Fruit fly (Drosophila melanogaster) whole organism, prepupa: Measurements from ENCODE around the gene Lcp65Ac.
"Not testable (repeated sequence)": the region's sequence is repeated elsewhere in the genome, so short reads cannot be mapped to it uniquely, and the experiment has no call there.

ENCODE experiments used
- Blimp-1 ChIP-seq: fragments of 200-800 bp; sonication (Bioruptor generic); optimal IDR thresholded peaks from 3 replicates; lab custom pipeline; 2017; ENCODE audit warnings: missing biosample characterization, missing genetic modification characterization, mild to moderate bottlenecking, moderate library complexity, missing genetic modification reagents
- CG10669 ChIP-seq: fragments of 200-800 bp; sonication (Bioruptor generic); optimal IDR thresholded peaks from 3 replicates; lab custom pipeline; 2018; ENCODE audit warnings: missing biosample characterization, mild to moderate bottlenecking, missing genetic modification characterization, moderate library complexity
- CG11762 ChIP-seq: fragments of 200-800 bp; sonication (Bioruptor generic); optimal IDR thresholded peaks from 3 replicates; lab custom pipeline; 2016; ENCODE audit warnings: missing biosample characterization, missing genetic modification characterization; ENCODE audit not compliant: insufficient read depth
- CG15336 ChIP-seq: fragments of 200-800 bp; sonication (Bioruptor generic); IDR thresholded peaks from 2 replicates; pipeline ENCODE4 v1.3.6; 2022; ENCODE audit warnings: missing biosample characterization, missing genetic modification characterization
- CG1621 ChIP-seq: fragments of 200-800 bp; sonication (Bioruptor generic); optimal IDR thresholded peaks from 3 replicates; lab custom pipeline; 2018; ENCODE audit warnings: missing biosample characterization, mild to moderate bottlenecking, missing genetic modification characterization
- CG16779 ChIP-seq: fragments of 200-800 bp; sonication (Bioruptor generic); optimal IDR thresholded peaks from 3 replicates; lab custom pipeline; 2017; ENCODE audit warnings: missing biosample characterization, mild to moderate bottlenecking, missing genetic modification characterization
- CG3032 ChIP-seq: fragments of 200-800 bp; optimal IDR thresholded peaks from 2 replicates; lab custom pipeline; 2019; ENCODE audit warnings: missing biosample characterization, mild to moderate bottlenecking, missing genetic modification characterization, moderate library complexity
- CG3919 ChIP-seq: fragments of 200-800 bp; sonication (Bioruptor generic); optimal IDR thresholded peaks from 3 replicates; lab custom pipeline; 2016; ENCODE audit warnings: missing biosample characterization, missing genetic modification characterization
- CG6163 ChIP-seq: fragments of 200-800 bp; sonication (Bioruptor generic); IDR thresholded peaks from 3 replicates; pipeline ENCODE4 v1.3.6; 2022; ENCODE audit warnings: missing biosample characterization, missing genetic modification characterization
- CG6276 ChIP-seq: fragments of 200-800 bp; sonication (Bioruptor generic); optimal IDR thresholded peaks from 2 replicates; lab custom pipeline; 2017; ENCODE audit warnings: missing biosample characterization, mild to moderate bottlenecking, missing genetic modification characterization
- CG6792 ChIP-seq: fragments of 200-800 bp; sonication (Bioruptor generic); optimal IDR thresholded peaks from 3 replicates; lab custom pipeline; 2016; ENCODE audit warnings: missing biosample characterization, missing genetic modification characterization
- CG6808 ChIP-seq: fragments of 200-800 bp; sonication (Bioruptor generic); optimal IDR thresholded peaks from 3 replicates; lab custom pipeline; 2017; ENCODE audit warnings: missing biosample characterization, missing genetic modification characterization, mild to moderate bottlenecking, moderate library complexity, missing genetic modification reagents
- CG7368 ChIP-seq: fragments of 200-800 bp; sonication (Bioruptor generic); optimal IDR thresholded peaks from 3 replicates; lab custom pipeline; 2016; ENCODE audit warnings: missing biosample characterization, missing genetic modification characterization
- CG8119 ChIP-seq: fragments of 200-800 bp; sonication (Bioruptor generic); IDR thresholded peaks from 3 replicates; pipeline ENCODE4 v1.3.6; 2022; ENCODE audit warnings: missing biosample characterization, missing genetic modification characterization
- CG8319 ChIP-seq: fragments of 200-800 bp; sonication (Bioruptor generic); optimal IDR thresholded peaks from 3 replicates; lab custom pipeline; 2016; ENCODE audit warnings: missing biosample characterization, missing genetic modification characterization
- CG8632 ChIP-seq: fragments of 200-800 bp; sonication (Bioruptor generic); optimal IDR thresholded peaks from 3 replicates; lab custom pipeline; 2016; ENCODE audit warnings: missing biosample characterization, missing genetic modification characterization
- CG9139 ChIP-seq: fragments of 200-800 bp; sonication (Bioruptor generic); optimal IDR thresholded peaks from 3 replicates; lab custom pipeline; 2017; ENCODE audit warnings: missing biosample characterization, mild to moderate bottlenecking, missing genetic modification characterization
- Eip75B ChIP-seq: fragments of 200-800 bp; sonication (Bioruptor generic); optimal IDR thresholded peaks from 3 replicates; lab custom pipeline; 2016; ENCODE audit warnings: missing biosample characterization, missing genetic modification characterization
- Eip78C ChIP-seq: fragments of 200-800 bp; sonication (Bioruptor generic); peaks from one replicate; lab custom pipeline; 2016; ENCODE audit warnings: missing biosample characterization, missing genetic modification characterization
- Ets21C ChIP-seq: fragments of 200-800 bp; sonication (Bioruptor generic); optimal IDR thresholded peaks from 3 replicates; lab custom pipeline; 2016; ENCODE audit warnings: missing biosample characterization, missing genetic modification characterization
- Ets96B ChIP-seq: fragments of 200-800 bp; optimal IDR thresholded peaks from 2 replicates; lab custom pipeline; 2019; ENCODE audit warnings: missing biosample characterization, mild to moderate bottlenecking, missing genetic modification characterization, moderate library complexity
- Hr38 ChIP-seq: sonication (Bioruptor generic); optimal IDR thresholded peaks from 2 replicates; lab custom pipeline; 2016; ENCODE audit warnings: missing biosample characterization, missing genetic modification characterization
- Hr4 ChIP-seq: fragments of 200-800 bp; sonication (Bioruptor generic); optimal IDR thresholded peaks from 3 replicates; lab custom pipeline; 2016; ENCODE audit warnings: missing biosample characterization, missing genetic modification characterization
- Lpt ChIP-seq: fragments of 200-800 bp; sonication (Bioruptor generic); optimal IDR thresholded peaks from 3 replicates; lab custom pipeline; 2016; ENCODE audit warnings: missing biosample characterization, missing genetic modification characterization
- Met ChIP-seq: fragments of 200-800 bp; sonication (Bioruptor generic); optimal IDR thresholded peaks from 3 replicates; lab custom pipeline; 2016; ENCODE audit warnings: missing biosample characterization, missing genetic modification characterization
- OdsH ChIP-seq: fragments of 200-800 bp; sonication (Bioruptor generic); optimal IDR thresholded peaks from 3 replicates; lab custom pipeline; 2016; ENCODE audit warnings: missing biosample characterization, missing genetic modification characterization
- Sox102F ChIP-seq: fragments of 200-800 bp; sonication (Bioruptor generic); optimal IDR thresholded peaks from 2 replicates; lab custom pipeline; 2016; ENCODE audit warnings: missing biosample characterization, mild to moderate bottlenecking, missing genetic modification characterization
- Sox15 ChIP-seq: fragments of 200-800 bp; sonication (Bioruptor generic); optimal IDR thresholded peaks from 3 replicates; lab custom pipeline; 2016; ENCODE audit warnings: missing biosample characterization, missing genetic modification characterization
- acj6 ChIP-seq: fragments of 200-800 bp; sonication (Bioruptor generic); optimal IDR thresholded peaks from 3 replicates; lab custom pipeline; 2016; ENCODE audit warnings: missing biosample characterization, missing genetic modification characterization
- cyc ChIP-seq: fragments of 200-800 bp; sonication (Bioruptor generic); optimal IDR thresholded peaks from 3 replicates; lab custom pipeline; 2016; ENCODE audit warnings: missing biosample characterization, missing genetic modification characterization
- dsx ChIP-seq: fragments of 200-800 bp; optimal IDR thresholded peaks from 3 replicates; lab custom pipeline; 2019; ENCODE audit warnings: missing biosample characterization, mild to moderate bottlenecking, missing genetic modification characterization, moderate library complexity; ENCODE audit not compliant: poor library complexity, severe bottlenecking
- eg ChIP-seq: fragments of 200-800 bp; sonication (Bioruptor generic); IDR thresholded peaks from 3 replicates; pipeline ENCODE4 v1.3.6; 2022; ENCODE audit warnings: missing biosample characterization, missing genetic modification characterization
- esn ChIP-seq: fragments of 200-800 bp; sonication (Bioruptor generic); optimal IDR thresholded peaks from 2 replicates; lab custom pipeline; 2016; ENCODE audit warnings: missing biosample characterization, mild to moderate bottlenecking, missing genetic modification characterization, moderate library complexity
- fd59A ChIP-seq: fragments of 200-800 bp; sonication (Bioruptor generic); optimal IDR thresholded peaks from 2 replicates; lab custom pipeline; 2017; ENCODE audit warnings: missing biosample characterization, mild to moderate bottlenecking, missing genetic modification characterization, missing genetic modification reagents
- lz ChIP-seq: fragments of 200-800 bp; sonication (Bioruptor generic); optimal IDR thresholded peaks from 3 replicates; lab custom pipeline; 2016; ENCODE audit warnings: missing biosample characterization, missing genetic modification characterization
- net ChIP-seq: fragments of 200-800 bp; sonication (Bioruptor generic); optimal IDR thresholded peaks from 3 replicates; lab custom pipeline; 2016; ENCODE audit warnings: missing biosample characterization, missing genetic modification characterization
- pdm3 ChIP-seq: fragments of 200-800 bp; sonication (Bioruptor generic); optimal IDR thresholded peaks from 3 replicates; lab custom pipeline; 2016; ENCODE audit warnings: missing biosample characterization, missing genetic modification characterization
- salr ChIP-seq, 2 experiments: fragments of 200-800 bp; sonication (Bioruptor generic); optimal IDR thresholded peaks; 3 replicates each; lab custom pipeline; 2016 to 2018; ENCODE audit warnings: missing biosample characterization in 2 of 2, missing genetic modification characterization in 2 of 2, mild to moderate bottlenecking in 1 of 2
- spab ChIP-seq: fragments of 200-800 bp; sonication (Bioruptor generic); optimal IDR thresholded peaks from 2 replicates; lab custom pipeline; 2017; ENCODE audit warnings: missing biosample characterization, mild to moderate bottlenecking, missing genetic modification characterization, missing genetic modification reagents
- ss ChIP-seq, 2 experiments: fragments of 200-800 bp; sonication (Bioruptor generic); optimal IDR thresholded peaks; 2 replicates in 1 of 2; 3 replicates in 1 of 2; lab custom pipeline; 2017 to 2018; ENCODE audit warnings: mild to moderate bottlenecking in 2 of 2, missing biosample characterization in 2 of 2, missing genetic modification characterization in 2 of 2, moderate library complexity in 1 of 2
- topi ChIP-seq: fragments of 200-800 bp; sonication (Bioruptor generic); optimal IDR thresholded peaks from 3 replicates; lab custom pipeline; 2016; ENCODE audit warnings: missing biosample characterization, missing genetic modification characterization

Gene Lcp65Ac

dm6 chr3L:6150757-6151354, 6.2 kb downstream of the Lcp65Ac start, which contains the start of the genes Cpr65Ax2 and Lcp65Aa:
Gene Cpr65Ax2 (minus strand): TSS chr3L:6150857.
Gene Lcp65Aa (plus strand): TSS chr3L:6151304.
- TF ChIP-seq CG8319; Met (GFP tag; lab: Kevin White, UChicago); salr (GFP tag; optimal IDR thresholded peaks at IDR 0.05; lab: Kevin White, UChicago): not testable (repeated sequence)
- TF ChIP-seq, all 60 proteins: peak for 0; not testable (repeated sequence) for 60

dm6 chr3L:6152531-6152930, 7.9 kb downstream of the Lcp65Ac start, which contains the start of gene Acp65Aa:
Gene Acp65Aa (minus strand): TSS chr3L:6152745.
- no peak for TF ChIP-seq Hr4 (GFP tag; lab: Kevin White, UChicago)
- no peak for TF ChIP-seq topi
- no peak for TF ChIP-seq CG3032 (tag; lab: Kevin White, UChicago)
- TF ChIP-seq, all 60 proteins: peak for 0

DNA sequence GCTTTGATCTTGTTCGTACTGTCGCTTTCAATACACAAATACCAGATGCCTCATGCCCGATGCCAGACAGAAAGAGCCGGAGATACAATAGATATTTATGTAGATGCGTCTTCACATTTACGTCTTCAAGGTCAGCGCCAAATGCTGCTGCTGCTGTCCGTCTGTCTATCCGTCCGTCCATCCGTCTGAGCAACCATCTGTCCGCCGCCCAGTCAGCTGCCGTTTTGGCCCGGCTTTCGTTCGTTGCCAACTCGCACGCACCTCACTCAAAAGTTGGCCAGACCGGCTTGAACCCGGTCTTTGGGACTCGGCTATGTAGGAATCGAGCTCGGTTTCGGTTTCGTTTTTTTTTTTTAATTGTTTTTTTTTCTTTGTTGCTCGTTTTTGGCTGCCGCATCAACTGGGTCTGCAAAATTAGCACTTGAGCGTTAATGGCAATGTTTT, 10.4 kb downstream of the Lcp65Ac start:
- TF ChIP-seq CG6163 (GFP tag; lab: Robert Waterston, UW) (peak; percentile 82), acj6 (no peak), ss (GFP tag; optimal IDR thresholded peaks at IDR 0.05; lab: Kevin White, UChicago) (peak; percentile 83 to 93), Sox102F (GFP tag; lab: Kevin White, UChicago) (no peak), CG3032 (tag; lab: Kevin White, UChicago) (peak; percentile 42), salr (GFP tag; optimal IDR thresholded peaks at IDR 0.05; lab: Kevin White, UChicago) (no peak), Blimp-1 (peak; percentile 16), CG10669 (GFP tag; lab: Kevin White, UChicago) (peak; percentile 25), CG11762 (GFP tag; lab: Kevin White, UChicago) (peak; percentile 30), Ets21C (GFP tag; lab: Kevin White, UChicago) (no peak), CG1621 (tag; lab: Kevin White, UChicago) (peak; percentile 57), CG9139 (GFP tag; lab: Kevin White, UChicago) (peak; percentile 88), CG8319 (no peak), Eip75B (GFP tag; lab: Kevin White, UChicago) (peak; percentile 53), CG8119 (GFP tag; lab: Robert Waterston, UW) (peak; percentile 77), fd59A (peak; percentile 20), spab (GFP tag; lab: Kevin White, UChicago) (peak; percentile 57), esn (GFP tag; lab: Kevin White, UChicago) (no peak), CG15336 (GFP tag; lab: Robert Waterston, UW) (peak; percentile 65), CG6276 (peak; percentile 76), Hr4 (GFP tag; lab: Kevin White, UChicago) (no peak), CG8632 (GFP tag; lab: Kevin White, UChicago) (peak; percentile 49), Sox15 (GFP tag; lab: Kevin White, UChicago) (no peak), pdm3 (GFP tag; lab: Kevin White, UChicago) (peak; percentile 15), CG7368 (GFP tag; lab: Kevin White, UChicago) (peak; percentile 51), cyc (GFP tag; lab: Kevin White, UChicago) (no peak), eg (peak; percentile 84), Hr38 (GFP tag; lab: Kevin White, UChicago) (no peak), CG6792 (peak; percentile 12), Lpt (GFP tag; lab: Kevin White, UChicago) (peak; percentile 31), CG6808 (GFP tag; lab: Kevin White, UChicago) (peak; percentile 86), Met (GFP tag; lab: Kevin White, UChicago) (no peak), lz (GFP tag; lab: Kevin White, UChicago) (no peak), net (GFP tag; lab: Kevin White, UChicago) (peak; percentile 59), OdsH (no peak), Eip78C (peak; percentile 73), dsx (GFP tag; lab: Kevin White, UChicago) (peak; percentile 62), Ets96B (peak; percentile 37), CG16779 (peak; percentile 63), CG3919 (GFP tag; lab: Kevin White, UChicago) (peak; percentile 37)
